Worm (Caenorhabditis elegans) whole organism, L4 larva: ENCODE measurements around the gene Y43B11AL.1.

Experiments
- F26F4.8 ChIP-seq: fragments of 200-800 bp; sonication (Bioruptor generic); conservative IDR thresholded peaks from 2 replicates; pipeline ENCODE4 v1.3.6; 2022; ENCODE audit warnings: missing genetic modification characterization, missing compliant biosample characterization
- F37D6.2 ChIP-seq: sonication (generic microtip); optimal IDR thresholded peaks from 2 replicates; lab custom pipeline; 2016; ENCODE audit warnings: mild to moderate bottlenecking, missing genetic modification characterization, missing compliant biosample characterization
- F44E2.7 ChIP-seq: fragments of 200-800 bp; sonication (Bioruptor generic); IDR thresholded peaks from 2 replicates; pipeline ENCODE4 v2.1.2; 2022; ENCODE audit warnings: missing genetic modification characterization, missing compliant biosample characterization
- Y48G9A.11 ChIP-seq: fragments of 200-800 bp; sonication (Bioruptor generic); IDR thresholded peaks from 2 replicates; pipeline ENCODE4 v1.3.6; 2022; ENCODE audit warnings: missing genetic modification reagents, missing genetic modification characterization, missing compliant biosample characterization
- ZK337.2 ChIP-seq: fragments of 200-800 bp; sonication (Bioruptor generic); IDR thresholded peaks from 2 replicates; pipeline ENCODE4 v1.3.6; 2022; ENCODE audit warnings: missing genetic modification reagents, missing genetic modification characterization, missing compliant biosample characterization
- ZK546.5 ChIP-seq, 2 experiments: sonication (generic microtip); optimal IDR thresholded peaks; 2 replicates each; lab custom pipeline; 2017; ENCODE audit warnings: missing biosample characterization in 2 of 2, missing genetic modification characterization in 2 of 2
- aha-1 ChIP-seq: fragments of 150-350 bp; peaks from one replicate; lab custom pipeline; 2014; ENCODE audit warnings: missing biosample characterization, missing genetic modification characterization
- ama-1 ChIP-seq: fragments of 150-350 bp; optimal IDR thresholded peaks from 2 replicates; lab custom pipeline; 2014; ENCODE audit warnings: inconsistent platforms, mixed read lengths
- arid-1 ChIP-seq: fragments of 200-800 bp; sonication (Bioruptor generic); conservative IDR thresholded peaks from 2 replicates; pipeline ENCODE4 v1.3.6; 2022; ENCODE audit warnings: missing genetic modification reagents, missing genetic modification characterization, missing compliant biosample characterization
- attf-4 ChIP-seq: sonication (generic microtip); optimal IDR thresholded peaks from 3 replicates; lab custom pipeline; 2017; ENCODE audit warnings: missing biosample characterization, missing genetic modification characterization
- ceh-28 ChIP-seq: fragments of 150-350 bp; optimal IDR thresholded peaks from 2 replicates; lab custom pipeline; 2014; ENCODE audit warnings: missing biosample characterization, missing genetic modification reagents, missing genetic modification characterization
- ceh-44 ChIP-seq: fragments of 200-800 bp; sonication (Bioruptor generic); IDR thresholded peaks from 2 replicates; pipeline ENCODE4 v1.3.6; 2022; ENCODE audit warnings: missing genetic modification reagents, missing genetic modification characterization, missing compliant biosample characterization
- ceh-62 ChIP-seq: sonication (generic microtip); optimal IDR thresholded peaks from 2 replicates; lab custom pipeline; 2017; ENCODE audit warnings: missing biosample characterization, missing genetic modification characterization
- ceh-82 ChIP-seq: sonication (generic microtip); optimal IDR thresholded peaks from 2 replicates; lab custom pipeline; 2017; ENCODE audit warnings: missing biosample characterization, missing genetic modification characterization
- ces-1 ChIP-seq: fragments of 150-350 bp; sonication (generic microtip); optimal IDR thresholded peaks from 4 replicates; lab custom pipeline; 2014; ENCODE audit warnings: missing biosample characterization, missing genetic modification reagents, missing genetic modification characterization
- ctbp-1 ChIP-seq: fragments of 200-800 bp; sonication (Bioruptor generic); IDR thresholded peaks from 2 replicates; pipeline ENCODE4 v1.3.6; 2022; ENCODE audit warnings: missing genetic modification reagents, missing genetic modification characterization, missing compliant biosample characterization
- daf-12 ChIP-seq: fragments of 150-350 bp; optimal IDR thresholded peaks from 2 replicates; lab custom pipeline; 2014; ENCODE audit warnings: missing biosample characterization, missing genetic modification reagents, missing genetic modification characterization
- daf-16 ChIP-seq, 3 experiments: sonication (generic microtip); optimal IDR thresholded peaks; 2 replicates each; lab custom pipeline; 2016 to 2017; ENCODE audit warnings: missing genetic modification characterization in 3 of 3, missing genetic modification reagents in 3 of 3, mild to moderate bottlenecking in 2 of 3, missing compliant biosample characterization in 2 of 3, missing biosample characterization in 1 of 3, moderate library complexity in 1 of 3
- daf-19 ChIP-seq: fragments of 200-800 bp; sonication (Bioruptor generic); conservative IDR thresholded peaks from 2 replicates; pipeline ENCODE4 v1.3.6; 2022; ENCODE audit warnings: missing genetic modification characterization, missing compliant biosample characterization
- dmd-8 ChIP-seq: fragments of 200-800 bp; sonication (Bioruptor generic); IDR thresholded peaks from 2 replicates; pipeline ENCODE4 v1.3.6; 2022; ENCODE audit warnings: missing genetic modification characterization, missing compliant biosample characterization
- egl-27 ChIP-seq: sonication (generic microtip); optimal IDR thresholded peaks from 3 replicates; lab custom pipeline; 2017; ENCODE audit warnings: missing biosample characterization, missing genetic modification reagents, missing genetic modification characterization
- fkh-10 ChIP-seq: fragments of 150-350 bp; optimal IDR thresholded peaks from 2 replicates; lab custom pipeline; 2014; ENCODE audit warnings: missing biosample characterization, missing genetic modification reagents, missing genetic modification characterization
- fos-1 ChIP-seq: fragments of 150-350 bp; optimal IDR thresholded peaks from 2 replicates; lab custom pipeline; 2014; ENCODE audit warnings: missing biosample characterization, missing genetic modification characterization
- gei-8 ChIP-seq: fragments of 200-800 bp; sonication (Bioruptor generic); optimal IDR thresholded peaks from 2 replicates; lab custom pipeline; 2018; ENCODE audit warnings: mild to moderate bottlenecking, missing genetic modification characterization, missing compliant biosample characterization
- hif-1 ChIP-seq, 2 experiments: sonication (generic microtip); optimal IDR thresholded peaks; 2 replicates each; lab custom pipeline; 2016 to 2017; ENCODE audit warnings: missing compliant biosample characterization in 2 of 2, missing genetic modification characterization in 2 of 2, missing genetic modification reagents in 2 of 2, missing genotype in 2 of 2, mild to moderate bottlenecking in 1 of 2
- hlh-11 ChIP-seq: fragments of 200-800 bp; sonication (Bioruptor generic); optimal IDR thresholded peaks from 2 replicates; lab custom pipeline; 2018; ENCODE audit warnings: mild to moderate bottlenecking, missing genetic modification characterization, missing compliant biosample characterization
- jun-1 ChIP-seq: fragments of 150-350 bp; optimal IDR thresholded peaks from 2 replicates; lab custom pipeline; 2014; ENCODE audit warnings: missing biosample characterization, missing genetic modification reagents, missing genetic modification characterization
- lim-7 ChIP-seq: fragments of 200-800 bp; sonication (Bioruptor generic); IDR thresholded peaks from 2 replicates; pipeline ENCODE4 v1.3.6; 2022; ENCODE audit warnings: missing genetic modification characterization, missing compliant biosample characterization
- lin-1 ChIP-seq: fragments of 200-800 bp; sonication (Bioruptor generic); IDR thresholded peaks from 2 replicates; pipeline ENCODE4 v1.3.6; 2022; ENCODE audit warnings: missing genetic modification reagents, missing genetic modification characterization, missing compliant biosample characterization
- lin-13 ChIP-seq: fragments of 150-350 bp; optimal IDR thresholded peaks from 2 replicates; lab custom pipeline; 2014; ENCODE audit warnings: missing biosample characterization, missing genetic modification reagents, missing genetic modification characterization
- lin-29 ChIP-seq: fragments of 200-800 bp; sonication (Bioruptor generic); IDR thresholded peaks from 2 replicates; pipeline ENCODE4 v1.3.6; 2022; ENCODE audit warnings: missing genetic modification reagents, missing genetic modification characterization, missing compliant biosample characterization
- lin-39 ChIP-seq: fragments of 150-350 bp; optimal IDR thresholded peaks from 2 replicates; lab custom pipeline; 2014; ENCODE audit warnings: missing biosample characterization, missing genetic modification reagents, missing genetic modification characterization
- lsy-2 ChIP-seq, 2 experiments: fragments of 150-350 bp in 1 of 2; sonication (generic microtip) in 1 of 2; optimal IDR thresholded peaks; 2 replicates each; lab custom pipeline; 2014 to 2017; ENCODE audit warnings: missing biosample characterization in 2 of 2, missing genetic modification characterization in 2 of 2
- madf-5 ChIP-seq, 2 experiments: fragments of 200-800 bp; sonication (Bioruptor generic); IDR thresholded peaks; 2 replicates each; pipeline ENCODE4 v1.3.6; 2022; ENCODE audit warnings: missing compliant biosample characterization in 2 of 2, missing genetic modification characterization in 2 of 2
- mes-2 ChIP-seq: sonication (generic microtip); optimal IDR thresholded peaks from 2 replicates; lab custom pipeline; 2016; ENCODE audit warnings: missing genotype, mild to moderate bottlenecking, missing genetic modification characterization, missing compliant biosample characterization; ENCODE audit not compliant: poor library complexity, severe bottlenecking
- mxl-2 ChIP-seq: fragments of 200-800 bp; sonication (Bioruptor generic); conservative IDR thresholded peaks from 2 replicates; pipeline ENCODE4 v1.3.6; 2022; ENCODE audit warnings: missing genetic modification reagents, missing genetic modification characterization, missing compliant biosample characterization
- mxl-3 ChIP-seq: fragments of 200-800 bp; sonication (Bioruptor generic); optimal IDR thresholded peaks from 2 replicates; lab custom pipeline; 2018; ENCODE audit warnings: mild to moderate bottlenecking, missing genetic modification characterization, missing compliant biosample characterization
- nhr-28 ChIP-seq: fragments of 150-350 bp; optimal IDR thresholded peaks from 2 replicates; lab custom pipeline; 2014; ENCODE audit warnings: missing biosample characterization, missing genetic modification characterization
- nhr-41 ChIP-seq: fragments of 200-800 bp; sonication (Bioruptor generic); IDR thresholded peaks from 2 replicates; pipeline ENCODE4 v1.3.6; 2022; ENCODE audit warnings: missing genetic modification reagents, missing genetic modification characterization, missing compliant biosample characterization
- nhr-77 ChIP-seq: fragments of 150-350 bp; optimal IDR thresholded peaks from 2 replicates; lab custom pipeline; 2014; ENCODE audit warnings: missing biosample characterization, missing genetic modification characterization
- pha-4 ChIP-seq, 2 experiments: fragments of 150-350 bp in 1 of 2; fragments of 200-800 bp in 1 of 2; sonication (Bioruptor generic) in 1 of 2; IDR thresholded peaks in 1 of 2; optimal IDR thresholded peaks in 1 of 2; 2 replicates each; pipeline versions ENCODE4 v1.3.6 to Lab custom; 2014 to 2022; ENCODE audit warnings: missing genetic modification characterization in 2 of 2, missing genetic modification reagents in 2 of 2, missing biosample characterization in 1 of 2, missing compliant biosample characterization in 1 of 2
- snpc-1.2 ChIP-seq: fragments of 200-800 bp; sonication (Bioruptor generic); IDR thresholded peaks from 2 replicates; pipeline ENCODE4 v1.3.6; 2022; ENCODE audit warnings: missing genetic modification reagents, missing genetic modification characterization, missing compliant biosample characterization
- spr-1 ChIP-seq: sonication (generic microtip); optimal IDR thresholded peaks from 2 replicates; lab custom pipeline; 2016; ENCODE audit warnings: mild to moderate bottlenecking, missing genetic modification characterization, missing compliant biosample characterization
- spr-3 ChIP-seq: fragments of 200-800 bp; sonication (Bioruptor generic); optimal IDR thresholded peaks from 2 replicates; lab custom pipeline; 2018; ENCODE audit warnings: mild to moderate bottlenecking, missing genetic modification characterization, missing compliant biosample characterization
- tra-1 ChIP-seq: fragments of 200-800 bp; sonication (Bioruptor generic); IDR thresholded peaks from 2 replicates; pipeline ENCODE4 v1.3.6; 2022; ENCODE audit warnings: missing genetic modification reagents, missing genetic modification characterization, missing compliant biosample characterization
- unc-130 ChIP-seq: sonication (generic microtip); optimal IDR thresholded peaks from 2 replicates; lab custom pipeline; 2016; ENCODE audit warnings: missing genetic modification reagents, missing genetic modification characterization, missing compliant biosample characterization
- zag-1 ChIP-seq: fragments of 150-350 bp; optimal IDR thresholded peaks from 2 replicates; lab custom pipeline; 2014; ENCODE audit warnings: missing biosample characterization, missing genetic modification characterization
- zfp-2 ChIP-seq: sonication (generic microtip); optimal IDR thresholded peaks from 2 replicates; lab custom pipeline; 2016; ENCODE audit warnings: mild to moderate bottlenecking, missing genetic modification characterization, missing compliant biosample characterization
- zip-2 ChIP-seq: fragments of 150-350 bp; optimal IDR thresholded peaks from 2 replicates; lab custom pipeline; 2014; ENCODE audit warnings: missing biosample characterization, missing genetic modification characterization
- ztf-11 ChIP-seq: fragments of 150-350 bp; optimal IDR thresholded peaks from 2 replicates; lab custom pipeline; 2014; ENCODE audit warnings: missing biosample characterization, missing genetic modification characterization
- ztf-7 ChIP-seq: fragments of 150-350 bp; optimal IDR thresholded peaks from 2 replicates; lab custom pipeline; 2014; ENCODE audit warnings: missing biosample characterization, missing genetic modification characterization

Y43B11AL.1 gene

DNA sequence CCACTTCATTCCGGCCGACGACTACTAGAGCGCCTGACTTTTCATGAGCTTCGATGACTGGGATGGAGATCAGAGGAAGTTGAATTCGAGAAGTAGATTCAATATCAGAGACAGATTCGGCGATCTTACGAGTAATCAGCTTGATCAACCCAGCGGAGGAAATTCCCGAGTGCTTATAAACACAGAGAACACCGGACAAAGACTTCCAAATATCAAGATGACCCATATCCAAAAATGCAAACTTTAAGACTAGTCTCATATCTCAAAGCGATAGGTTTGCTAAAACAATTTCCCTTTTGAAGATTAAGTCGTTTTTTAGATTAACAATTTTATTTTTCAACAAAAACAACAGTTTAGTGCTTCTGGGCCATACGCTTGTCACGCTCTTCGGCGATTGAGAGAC lies 18.3 kb downstream of the Y43B11AL.1 start, which contains the start of gene Y43B11AR.3:
Gene Y43B11AR.3, minus strand, starts transcription at position 335 of the 403 bp plus-strand sequence.
- TF ChIP-seq aha-1: no peak
- peak; percentile 32 for TF ChIP-seq spr-1
- TF ChIP-seq ZK337.2 (GFP tag; lab: Robert Waterston, UW): no peak
- no peak for TF ChIP-seq F37D6.2 (tag; lab: Kevin White, UChicago)
- peak; percentile 46; the same call in 1 of the 2 replicates for TF ChIP-seq pha-4 (GFP tag; IDR thresholded peaks at IDR 0.05; lab: Robert Waterston, UW)
- no peak for TF ChIP-seq pha-4 (tag; optimal IDR thresholded peaks at IDR 0.05; lab: Kevin White, UChicago)
- no peak for TF ChIP-seq lin-13
- TF ChIP-seq arid-1 (GFP tag; lab: Robert Waterston, UW): peak; percentile 75
- peak; percentile 74 for TF ChIP-seq ama-1
- TF ChIP-seq gei-8 (GFP tag; lab: Kevin White, UChicago): peak; percentile 17
- no peak for TF ChIP-seq ceh-82 (tag; lab: Kevin White, UChicago)
- TF ChIP-seq madf-5 (GFP tag; IDR thresholded peaks at IDR 0.05; lab: Robert Waterston, UW): peak in 1 of 2 experiments; percentile 89; a peak in 2 of 4 replicates
- TF ChIP-seq mes-2 (tag; lab: Kevin White, UChicago): peak; percentile 39
- no peak for TF ChIP-seq zip-2
- no peak for TF ChIP-seq ceh-62
- TF ChIP-seq ZK546.5 (tag; optimal IDR thresholded peaks at IDR 0.05; lab: Kevin White, UChicago): no peak
- 0 out of 2 replicates have a peak, but pooled peaks have one; percentile 61 for TF ChIP-seq F44E2.7 (GFP tag; lab: Robert Waterston, UW)
- TF ChIP-seq fos-1 (tag; lab: Kevin White, UChicago): no peak
- TF ChIP-seq snpc-1.2 (GFP tag; lab: Robert Waterston, UW): peak; percentile 94
- TF ChIP-seq hif-1 (tag; optimal IDR thresholded peaks at IDR 0.05; lab: Kevin White, UChicago): no peak
- peak; percentile 74; the same call in 1 of the 2 replicates for TF ChIP-seq dmd-8 (GFP tag; lab: Robert Waterston, UW)
- no peak; the same call in none of the 2 replicates for TF ChIP-seq lim-7
- TF ChIP-seq jun-1: no peak
- peak; percentile 85; the same call in 1 of the 2 replicates for TF ChIP-seq Y48G9A.11 (GFP tag; lab: Robert Waterston, UW)
- TF ChIP-seq nhr-41 (GFP tag; lab: Robert Waterston, UW): no peak
- no peak for TF ChIP-seq mxl-2 (GFP tag; lab: Robert Waterston, UW)
- peak; percentile 86 for TF ChIP-seq unc-130
- TF ChIP-seq daf-16 (GFP tag; optimal IDR thresholded peaks at IDR 0.05; lab: Kevin White, UChicago): no peak
- TF ChIP-seq daf-16 (tag; optimal IDR thresholded peaks at IDR 0.05; lab: Kevin White, UChicago): no peak
- TF ChIP-seq F26F4.8 (GFP tag; lab: Robert Waterston, UW): peak; percentile 35; the same call in 1 of the 2 replicates
- peak; percentile 75 for TF ChIP-seq ctbp-1 (GFP tag; lab: Robert Waterston, UW)
- TF ChIP-seq lin-29 (GFP tag; lab: Robert Waterston, UW): no peak
- TF ChIP-seq hlh-11 (tag; lab: Kevin White, UChicago): no peak
- TF ChIP-seq tra-1 (GFP tag; lab: Robert Waterston, UW): peak; percentile 79; the same call in 1 of the 2 replicates
- TF ChIP-seq mxl-3: no peak
- TF ChIP-seq nhr-77: no peak
- TF ChIP-seq daf-19 (GFP tag; lab: Robert Waterston, UW): no peak; the same call in 1 of the 2 replicates
- TF ChIP-seq nhr-28: no peak
- no peak for TF ChIP-seq ztf-11 (tag; lab: Kevin White, UChicago)
- TF ChIP-seq lin-39 (tag; lab: Kevin White, UChicago): no peak
- TF ChIP-seq ztf-7: no peak
- no peak for TF ChIP-seq attf-4 (tag; lab: Kevin White, UChicago)
- no peak for TF ChIP-seq ces-1
- no peak for TF ChIP-seq ceh-28 (tag; lab: Kevin White, UChicago)
- TF ChIP-seq ceh-44 (GFP tag; lab: Robert Waterston, UW): 0 out of 2 replicates have a peak, but pooled peaks have one; percentile 19
- TF ChIP-seq lin-1 (GFP tag; lab: Robert Waterston, UW): peak; percentile 69; the same call in 1 of the 2 replicates
- no peak for TF ChIP-seq daf-12 (tag; lab: Kevin White, UChicago)
- TF ChIP-seq fkh-10 (GFP tag; lab: Kevin White, UChicago): no peak
- TF ChIP-seq lsy-2 (tag; optimal IDR thresholded peaks at IDR 0.05; lab: Kevin White, UChicago): no peak
- TF ChIP-seq zfp-2: no peak
- TF ChIP-seq spr-3: peak; percentile 49
- no peak for TF ChIP-seq egl-27 (tag; lab: Kevin White, UChicago)
- no peak for TF ChIP-seq zag-1
